Worm (Caenorhabditis elegans): ENCODE measurements around the gene pat-6.

DNA sequence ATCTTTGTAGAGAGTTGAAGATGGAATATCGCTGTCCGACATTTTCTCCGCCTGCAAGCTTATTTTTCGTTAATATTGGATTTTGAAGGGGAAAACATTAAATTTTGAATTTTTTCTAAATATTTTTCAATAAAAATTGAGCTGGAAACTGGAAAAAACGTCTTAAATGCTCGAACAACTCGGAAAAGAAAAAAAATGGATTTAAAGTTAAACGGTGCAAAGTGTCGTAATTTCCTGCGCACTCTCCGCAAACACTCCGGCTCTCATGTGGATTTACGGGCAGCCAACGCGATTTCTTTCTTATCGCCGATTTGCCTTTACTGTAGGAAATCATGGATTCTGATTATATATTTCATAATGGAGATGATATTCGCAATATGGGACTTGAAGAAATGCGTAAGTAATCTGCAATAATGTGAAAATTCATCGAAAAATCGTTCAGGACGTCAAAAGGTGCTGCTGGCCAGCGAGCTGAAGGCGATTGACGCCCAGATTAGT lies 23.7 kb downstream of the pat-6 start, which contains the start of the genes fnta-1 and cogc-8:
- TF ChIP-seq unc-62 (GFP tag; optimal IDR thresholded peaks at IDR 0.05) (no peak), tbx-8 (GFP tag; optimal IDR thresholded peaks at IDR 0.05) (no peak), nhr-237 (tag; optimal IDR thresholded peaks at IDR 0.05) (no peak), lin-32 (GFP tag; optimal IDR thresholded peaks at IDR 0.05) (no peak), nhr-12 (tag; optimal IDR thresholded peaks at IDR 0.05) (no peak), nhr-76 (tag; optimal IDR thresholded peaks at IDR 0.05) (no peak)
